Worm (Caenorhabditis elegans) whole organism, mixed stage, embryonic: Measurements from ENCODE around the gene rbm-26.

ENCODE experiments used
- M03D4.4 ChIP-seq: sonication (generic microtip); optimal IDR thresholded peaks from 2 replicates; lab custom pipeline; 2017; ENCODE audit warnings: mild to moderate bottlenecking, missing genetic modification characterization, missing compliant biosample characterization
- bed-3 ChIP-seq: fragments of 200-800 bp; sonication (Bioruptor generic); optimal IDR thresholded peaks from 3 replicates; lab custom pipeline; 2018; ENCODE audit warnings: mild to moderate bottlenecking, missing genetic modification characterization, moderate library complexity, missing compliant biosample characterization
- blmp-1 ChIP-seq: fragments of 150-350 bp; optimal IDR thresholded peaks from 2 replicates; lab custom pipeline; 2014; ENCODE audit warnings: missing biosample characterization, missing genetic modification characterization
- ceh-43 ChIP-seq: fragments of 200-800 bp; sonication (Bioruptor generic); optimal IDR thresholded peaks from 2 replicates; lab custom pipeline; 2018; ENCODE audit warnings: mild to moderate bottlenecking, missing genetic modification characterization, moderate library complexity, missing compliant biosample characterization
- ceh-83 ChIP-seq: fragments of 200-800 bp; sonication (Bioruptor generic); optimal IDR thresholded peaks from 2 replicates; lab custom pipeline; 2018; ENCODE audit warnings: mild to moderate bottlenecking, missing genetic modification characterization, missing compliant biosample characterization
- ces-1 ChIP-seq: fragments of 150-350 bp; optimal IDR thresholded peaks from 2 replicates; lab custom pipeline; 2014; ENCODE audit warnings: missing biosample characterization, missing genetic modification reagents, missing genetic modification characterization
- cnd-1 ChIP-seq: fragments of 200-800 bp; sonication (Bioruptor generic); optimal IDR thresholded peaks from 2 replicates; lab custom pipeline; 2018; ENCODE audit warnings: mild to moderate bottlenecking, missing genetic modification characterization, missing compliant biosample characterization
- drap-1 ChIP-seq: fragments of 200-800 bp; sonication (Bioruptor generic); optimal IDR thresholded peaks from 3 replicates; lab custom pipeline; 2018; ENCODE audit warnings: mild to moderate bottlenecking, missing genetic modification characterization, missing compliant biosample characterization
- elt-1 ChIP-seq: sonication (generic microtip); optimal IDR thresholded peaks from 2 replicates; lab custom pipeline; 2017; ENCODE audit warnings: missing genetic modification characterization, mild to moderate bottlenecking, missing compliant biosample characterization, antibody characterized with exemption, moderate library complexity, borderline replicate concordance; ENCODE audit not compliant: insufficient read depth
- elt-3 ChIP-seq: fragments of 150-350 bp; optimal IDR thresholded peaks from 2 replicates; lab custom pipeline; 2014; ENCODE audit warnings: missing biosample characterization, missing genetic modification characterization
- flh-1 ChIP-seq: fragments of 200-800 bp; sonication (Bioruptor generic); optimal IDR thresholded peaks from 2 replicates; lab custom pipeline; 2018; ENCODE audit warnings: mild to moderate bottlenecking, missing genetic modification characterization, moderate library complexity, missing compliant biosample characterization
- ham-2 ChIP-seq: fragments of 200-800 bp; sonication (Bioruptor generic); optimal IDR thresholded peaks from 2 replicates; lab custom pipeline; 2018; ENCODE audit warnings: mild to moderate bottlenecking, missing genetic modification characterization, missing compliant biosample characterization
- hlh-1 ChIP-seq: fragments of 150-350 bp; optimal IDR thresholded peaks from 2 replicates; lab custom pipeline; 2014; ENCODE audit warnings: missing biosample characterization, missing genetic modification reagents, missing genetic modification characterization
- lin-13 ChIP-seq: fragments of 150-350 bp; optimal IDR thresholded peaks from 2 replicates; lab custom pipeline; 2014; ENCODE audit warnings: missing biosample characterization, missing genetic modification characterization
- lin-32 ChIP-seq: fragments of 200-800 bp; sonication (Bioruptor generic); optimal IDR thresholded peaks from 2 replicates; lab custom pipeline; 2018; ENCODE audit warnings: mild to moderate bottlenecking, missing genetic modification characterization, missing compliant biosample characterization
- lsy-2 ChIP-seq: fragments of 150-350 bp; optimal IDR thresholded peaks from 2 replicates; lab custom pipeline; 2014; ENCODE audit warnings: missing biosample characterization, missing genetic modification characterization
- mab-5 ChIP-seq: fragments of 150-350 bp; optimal IDR thresholded peaks from 2 replicates; lab custom pipeline; 2014; ENCODE audit warnings: missing biosample characterization, missing genetic modification characterization
- mep-1 ChIP-seq: fragments of 150-350 bp; optimal IDR thresholded peaks from 2 replicates; lab custom pipeline; 2017; ENCODE audit warnings: missing biosample characterization, missing genetic modification reagents, missing genetic modification characterization, inconsistent platforms
- mls-2 ChIP-seq: sonication (generic microtip); optimal IDR thresholded peaks from 2 replicates; lab custom pipeline; 2016; ENCODE audit warnings: mild to moderate bottlenecking, missing genetic modification characterization, moderate library complexity, missing compliant biosample characterization
- nhr-12 ChIP-seq: fragments of 150-350 bp; optimal IDR thresholded peaks from 2 replicates; lab custom pipeline; 2014; ENCODE audit warnings: missing biosample characterization, missing genetic modification characterization
- nhr-237 ChIP-seq: fragments of 150-350 bp; optimal IDR thresholded peaks from 2 replicates; lab custom pipeline; 2014; ENCODE audit warnings: missing biosample characterization, missing genetic modification characterization
- nhr-28 ChIP-seq: fragments of 150-350 bp; optimal IDR thresholded peaks from 2 replicates; lab custom pipeline; 2014; ENCODE audit warnings: missing biosample characterization, missing genetic modification characterization
- pha-4 ChIP-seq: fragments of 150-350 bp; optimal IDR thresholded peaks from 2 replicates; lab custom pipeline; 2018; ENCODE audit warnings: missing biosample characterization, missing genetic modification reagents, missing genetic modification characterization
- snpc-4 ChIP-seq: fragments of 150-350 bp; optimal IDR thresholded peaks from 2 replicates; lab custom pipeline; 2014; ENCODE audit warnings: missing biosample characterization, missing genetic modification characterization
- sptf-1 ChIP-seq: sonication (generic microtip); optimal IDR thresholded peaks from 2 replicates; lab custom pipeline; 2017; ENCODE audit warnings: mild to moderate bottlenecking, missing genetic modification characterization, moderate library complexity, missing compliant biosample characterization
- tbx-8 ChIP-seq: fragments of 200-800 bp; sonication (Bioruptor generic); optimal IDR thresholded peaks from 2 replicates; lab custom pipeline; 2018; ENCODE audit warnings: mild to moderate bottlenecking, missing genetic modification characterization, moderate library complexity, missing compliant biosample characterization
- unc-120 ChIP-seq: sonication (generic microtip); optimal IDR thresholded peaks from 2 replicates; lab custom pipeline; 2017; ENCODE audit warnings: missing genetic modification characterization, missing compliant biosample characterization; ENCODE audit not compliant: poor library complexity, severe bottlenecking
- unc-39 ChIP-seq: fragments of 150-350 bp; optimal IDR thresholded peaks from 2 replicates; lab custom pipeline; 2014; ENCODE audit warnings: missing biosample characterization, missing genetic modification characterization
- unc-62 ChIP-seq: fragments of 150-350 bp; optimal IDR thresholded peaks from 2 replicates; lab custom pipeline; 2014; ENCODE audit warnings: missing biosample characterization, missing genetic modification reagents, missing genetic modification characterization
- zip-8 ChIP-seq: fragments of 150-350 bp; optimal IDR thresholded peaks from 2 replicates; lab custom pipeline; 2014; ENCODE audit warnings: missing biosample characterization, missing genetic modification characterization
- ztf-11 ChIP-seq: fragments of 150-350 bp; optimal IDR thresholded peaks from 2 replicates; lab custom pipeline; 2014; ENCODE audit warnings: missing biosample characterization, missing genetic modification characterization

Gene rbm-26

ce11 chrIII:5708024-5708423 is 3.3 kb upstream of the rbm-26 start:
- TF ChIP-seq lsy-2 (tag; lab: Kevin White, UChicago) (no peak), hlh-1 (tag; lab: Kevin White, UChicago) (peak; percentile 22), ceh-83 (GFP tag; lab: Kevin White, UChicago) (no peak), unc-120 (tag; lab: Kevin White, UChicago) (peak; percentile 31), pha-4 (tag; lab: Kevin White, UChicago) (no peak), snpc-4 (no peak), flh-1 (GFP tag; lab: Kevin White, UChicago) (no peak), mep-1 (no peak)

- no peak for TF ChIP-seq sptf-1
- no peak for TF ChIP-seq unc-39
- TF ChIP-seq nhr-12 (tag; lab: Kevin White, UChicago) = no peak
- TF ChIP-seq bed-3 (GFP tag; lab: Kevin White, UChicago) = no peak
- TF ChIP-seq mls-2 (tag; lab: Kevin White, UChicago) = no peak
- TF ChIP-seq unc-62 (GFP tag; lab: Kevin White, UChicago) = no peak
- no peak for TF ChIP-seq elt-3 (tag; lab: Kevin White, UChicago)
- no peak for TF ChIP-seq lsy-2 (tag; lab: Kevin White, UChicago)
- peak; percentile 9 for TF ChIP-seq hlh-1 (tag; lab: Kevin White, UChicago)
Observed at ce11 chrIII:5709224-5709623, 2.1 kb upstream of the rbm-26 start, which contains the start of gene hpo-28. hpo-28 (minus strand) TSS chrIII:5709324.

- TF ChIP-seq drap-1 (GFP tag; lab: Kevin White, UChicago) (no peak), M03D4.4 (tag; lab: Kevin White, UChicago) (no peak), zip-8 (tag; lab: Kevin White, UChicago) (no peak), mab-5 (tag; lab: Kevin White, UChicago) (no peak), cnd-1 (tag; lab: Kevin White, UChicago) (no peak), ces-1 (no peak), elt-3 (tag; lab: Kevin White, UChicago) (no peak), sptf-1 (no peak), pha-4 (tag; lab: Kevin White, UChicago) (no peak)
- TF ChIP-seq, all 35 proteins: peak for 0
Observed at ce11 chrIII:5710045-5710444, 1.3 kb upstream of the rbm-26 start, which contains the start of gene B0336.12. B0336.12 (minus strand) TSS chrIII:5710145.

ce11 chrIII:5710676-5711075 is 666 bp upstream of the rbm-26 start:
- TF ChIP-seq blmp-1 (tag; lab: Kevin White, UChicago) = no peak
- TF ChIP-seq tbx-8 (GFP tag; lab: Kevin White, UChicago) = no peak
- no peak for TF ChIP-seq bed-3 (GFP tag; lab: Kevin White, UChicago)
- TF ChIP-seq nhr-28 (tag; lab: Kevin White, UChicago) = no peak
- TF ChIP-seq mab-5 (tag; lab: Kevin White, UChicago) = no peak
- TF ChIP-seq lin-13 (tag; lab: Kevin White, UChicago) = no peak
- TF ChIP-seq nhr-237 = no peak
- TF ChIP-seq ceh-83 (GFP tag; lab: Kevin White, UChicago) = no peak
- no peak for TF ChIP-seq cnd-1 (tag; lab: Kevin White, UChicago)
- no peak for TF ChIP-seq nhr-12 (tag; lab: Kevin White, UChicago)
- TF ChIP-seq mep-1 = peak; percentile 28
- no peak for TF ChIP-seq unc-39
- no peak for TF ChIP-seq unc-62 (GFP tag; lab: Kevin White, UChicago)
- TF ChIP-seq ztf-11 (tag; lab: Kevin White, UChicago) = no peak
- no peak for TF ChIP-seq elt-1 (tag; lab: Kevin White, UChicago)
- no peak for TF ChIP-seq elt-3 (tag; lab: Kevin White, UChicago)
- no peak for TF ChIP-seq drap-1 (GFP tag; lab: Kevin White, UChicago)
- no peak for TF ChIP-seq unc-120 (tag; lab: Kevin White, UChicago)
- peak; percentile 28 for TF ChIP-seq ham-2 (GFP tag; lab: Kevin White, UChicago)
- TF ChIP-seq sptf-1 = peak; percentile 25
- TF ChIP-seq, all 35 proteins: peak for 3

ce11 chrIII:5711881-5712643 is 720 bp downstream of the rbm-26 start:
- TF ChIP-seq drap-1 (GFP tag; lab: Kevin White, UChicago) (no peak), unc-62 (GFP tag; lab: Kevin White, UChicago) (no peak), zip-8 (tag; lab: Kevin White, UChicago) (no peak), nhr-12 (tag; lab: Kevin White, UChicago) (no peak), mab-5 (tag; lab: Kevin White, UChicago) (no peak), mls-2 (tag; lab: Kevin White, UChicago) (no peak), lin-32 (no peak), M03D4.4 (tag; lab: Kevin White, UChicago) (no peak), elt-3 (tag; lab: Kevin White, UChicago) (no peak), ceh-43 (GFP tag; lab: Kevin White, UChicago) (no peak), flh-1 (GFP tag; lab: Kevin White, UChicago) (no peak)
